Worm (Caenorhabditis elegans): Measurements from ENCODE around the gene Y66H1A.8.
A peak's percentile ranks its signal among the peaks of the same experiment; 100 is the strongest.

Y66H1A.8 gene

ce11 chrIV:422112-422511 is 32.6 kb downstream of the Y66H1A.8 start:
- TF ChIP-seq mab-5 (tag; optimal IDR thresholded peaks at IDR 0.05), result no peak
- TF ChIP-seq elt-3 (tag; optimal IDR thresholded peaks at IDR 0.05), result no peak
- TF ChIP-seq mbf-1 (tag; optimal IDR thresholded peaks at IDR 0.05), result no peak
- no peak for TF ChIP-seq zag-1 (tag; optimal IDR thresholded peaks at IDR 0.05)
- TF ChIP-seq lin-13 (GFP tag; optimal IDR thresholded peaks at IDR 0.05), result no peak
- no peak for TF ChIP-seq nhr-6 (tag; optimal IDR thresholded peaks at IDR 0.05)
- no peak for TF ChIP-seq nhr-77 (tag; optimal IDR thresholded peaks at IDR 0.05)
- TF ChIP-seq blmp-1 (tag; optimal IDR thresholded peaks at IDR 0.05; ENCODE audit: insufficient read depth), result no peak
- no peak for TF ChIP-seq aly-2 (tag; optimal IDR thresholded peaks at IDR 0.05)
- no peak for TF ChIP-seq Y55F3AM.14 (GFP tag; optimal IDR thresholded peaks at IDR 0.05)

ce11 chrIV:420686-421085 is 34.0 kb downstream of the Y66H1A.8 start:
- TF ChIP-seq sma-9 (GFP tag; optimal IDR thresholded peaks at IDR 0.05), result no peak
- TF ChIP-seq sma-9 (tag; optimal IDR thresholded peaks at IDR 0.05), result no peak
- no peak for TF ChIP-seq dmd-4 (tag; optimal IDR thresholded peaks at IDR 0.05)
- no peak for TF ChIP-seq nhr-6 (tag; optimal IDR thresholded peaks at IDR 0.05)
- TF ChIP-seq F13H6.1 (tag; optimal IDR thresholded peaks at IDR 0.05), result no peak
- no peak for TF ChIP-seq zag-1 (tag; optimal IDR thresholded peaks at IDR 0.05)
- TF ChIP-seq unc-62 (GFP tag; optimal IDR thresholded peaks at IDR 0.05), result no peak
- no peak for TF ChIP-seq mab-5 (tag; optimal IDR thresholded peaks at IDR 0.05)
- TF ChIP-seq nhr-12 (tag; optimal IDR thresholded peaks at IDR 0.05), result no peak
- no peak for TF ChIP-seq nhr-129 (tag; optimal IDR thresholded peaks at IDR 0.05)
- TF ChIP-seq gmeb-1 (tag; optimal IDR thresholded peaks at IDR 0.05), result no peak
- no peak for TF ChIP-seq peb-1 (tag; optimal IDR thresholded peaks at IDR 0.05)
- no peak for TF ChIP-seq egl-27 (tag; optimal IDR thresholded peaks at IDR 0.05)
- no peak for TF ChIP-seq snpc-4 (tag; optimal IDR thresholded peaks at IDR 0.05)
- no peak for TF ChIP-seq ztf-1 (GFP tag; conservative IDR thresholded peaks at IDR 0.05)
- no peak for TF ChIP-seq fos-1 (tag; optimal IDR thresholded peaks at IDR 0.05)
- no peak for TF ChIP-seq lsy-2 (tag; optimal IDR thresholded peaks at IDR 0.05)

ce11 chrIV:419674-420073 is 35.0 kb downstream of the Y66H1A.8 start, which contains the start of gene eri-1:
eri-1 (minus strand) TSS chrIV:419958.
- TF ChIP-seq nhr-10 (tag; optimal IDR thresholded peaks at IDR 0.05) (no peak), zag-1 (tag; optimal IDR thresholded peaks at IDR 0.05) (no peak), nhr-129 (tag; optimal IDR thresholded peaks at IDR 0.05) (no peak), ztf-11 (tag; optimal IDR thresholded peaks at IDR 0.05) (no peak), nhr-23 (tag; optimal IDR thresholded peaks at IDR 0.05) (no peak), ceh-82 (tag; optimal IDR thresholded peaks at IDR 0.05) (no peak), fos-1 (tag; optimal IDR thresholded peaks at IDR 0.05) (no peak), peb-1 (tag; optimal IDR thresholded peaks at IDR 0.05) (no peak), nhr-11 (tag; optimal IDR thresholded peaks at IDR 0.05) (no peak), dmd-4 (tag; optimal IDR thresholded peaks at IDR 0.05) (no peak), R02D3.7 (tag; optimal IDR thresholded peaks at IDR 0.05) (no peak), nhr-237 (tag; optimal IDR thresholded peaks at IDR 0.05) (no peak), alr-1 (tag; optimal IDR thresholded peaks at IDR 0.05) (no peak), ztf-1 (GFP tag; conservative IDR thresholded peaks at IDR 0.05) (no peak), Y55F3AM.14 (GFP tag; optimal IDR thresholded peaks at IDR 0.05) (no peak), snpc-4 (tag; optimal IDR thresholded peaks at IDR 0.05) (no peak), nhr-21 (tag; optimal IDR thresholded peaks at IDR 0.05) (no peak), crh-2 (tag; optimal IDR thresholded peaks at IDR 0.05) (no peak), ceh-16 (tag; optimal IDR thresholded peaks at IDR 0.05) (no peak), lin-39 (tag; optimal IDR thresholded peaks at IDR 0.05) (no peak)

ce11 chrIV:410420-410891 is 44.3 kb downstream of the Y66H1A.8 start, which contains the start of gene T07A9.12:
T07A9.12 (plus strand) TSS chrIV:410867.
- TF ChIP-seq mab-5 (tag; optimal IDR thresholded peaks at IDR 0.05), result no peak
- no peak for TF ChIP-seq aly-2 (tag; optimal IDR thresholded peaks at IDR 0.05)
- TF ChIP-seq sma-3 (GFP tag; optimal IDR thresholded peaks at IDR 0.05), result peak; percentile 79
- TF ChIP-seq crh-2 (tag; optimal IDR thresholded peaks at IDR 0.05), result peak; percentile 91
- TF ChIP-seq nhr-21 (tag; optimal IDR thresholded peaks at IDR 0.05), result peak; percentile 64
- TF ChIP-seq unc-55 (GFP tag; optimal IDR thresholded peaks at IDR 0.05), result peak; percentile 77
- TF ChIP-seq nhr-10 (tag; optimal IDR thresholded peaks at IDR 0.05), result no peak
- peak; percentile 79 for TF ChIP-seq nhr-25 (tag; optimal IDR thresholded peaks at IDR 0.05)
- peak; percentile 64 for TF ChIP-seq nhr-6 (tag; optimal IDR thresholded peaks at IDR 0.05)
- peak; percentile 80 for TF ChIP-seq F13H6.1 (tag; optimal IDR thresholded peaks at IDR 0.05)
- TF ChIP-seq ZK546.5 (tag; optimal IDR thresholded peaks at IDR 0.05), result no peak
- TF ChIP-seq fos-1 (tag; optimal IDR thresholded peaks at IDR 0.05), result peak; percentile 77
- peak; percentile 81 for TF ChIP-seq C34F6.9 (tag; optimal IDR thresholded peaks at IDR 0.05)
- TF ChIP-seq sma-9 (GFP tag; optimal IDR thresholded peaks at IDR 0.05), result peak; percentile 81
- TF ChIP-seq sma-9 (tag; optimal IDR thresholded peaks at IDR 0.05), result no peak
- peak; percentile 32 for TF ChIP-seq blmp-1 (tag; optimal IDR thresholded peaks at IDR 0.05; ENCODE audit: insufficient read depth)
- TF ChIP-seq lin-13 (GFP tag; optimal IDR thresholded peaks at IDR 0.05), result peak; percentile 79
- no peak for TF ChIP-seq nhr-77 (tag; optimal IDR thresholded peaks at IDR 0.05)
- TF ChIP-seq nhr-129 (tag; optimal IDR thresholded peaks at IDR 0.05), result peak; percentile 83
- TF ChIP-seq lsy-2 (tag; optimal IDR thresholded peaks at IDR 0.05), result peak; percentile 51 to 86
- peak; percentile 41 for TF ChIP-seq gmeb-1 (tag; optimal IDR thresholded peaks at IDR 0.05)
- TF ChIP-seq sem-4 (tag; optimal IDR thresholded peaks at IDR 0.05), result peak; percentile 47
- TF ChIP-seq egl-27 (tag; optimal IDR thresholded peaks at IDR 0.05), result peak; percentile 9

Data from whole organism, L2 larva.